Worm (Caenorhabditis elegans) whole organism, mixed stage, embryonic: ENCODE data around the gene K12H6.5.

Experiments used
- ces-1 ChIP-seq: fragments of 150-350 bp; optimal IDR thresholded peaks from 2 replicates; lab custom pipeline; 2014; ENCODE audit warnings: missing biosample characterization, missing genetic modification reagents, missing genetic modification characterization
- elt-3 ChIP-seq: fragments of 150-350 bp; optimal IDR thresholded peaks from 2 replicates; lab custom pipeline; 2014; ENCODE audit warnings: missing biosample characterization, missing genetic modification characterization
- mep-1 ChIP-seq: fragments of 150-350 bp; optimal IDR thresholded peaks from 2 replicates; lab custom pipeline; 2017; ENCODE audit warnings: missing biosample characterization, missing genetic modification reagents, missing genetic modification characterization, inconsistent platforms
- nhr-28 ChIP-seq: fragments of 150-350 bp; optimal IDR thresholded peaks from 2 replicates; lab custom pipeline; 2014; ENCODE audit warnings: missing biosample characterization, missing genetic modification characterization
- ztf-11 ChIP-seq: fragments of 150-350 bp; optimal IDR thresholded peaks from 2 replicates; lab custom pipeline; 2014; ENCODE audit warnings: missing biosample characterization, missing genetic modification characterization

- no peak for TF ChIP-seq nhr-28 (tag; lab: Kevin White, UChicago)
- no peak for TF ChIP-seq mep-1
- TF ChIP-seq ztf-11 (tag; lab: Kevin White, UChicago), result no peak
- no peak for TF ChIP-seq ces-1 (GFP tag; lab: Kevin White, UChicago)
- TF ChIP-seq elt-3, result no peak
Observed at ce11 chrII:2779253-2779652, 46.7 kb downstream of the K12H6.5 start, which contains the start of gene F08D12.3.
